Worm (Caenorhabditis elegans) whole organism, late embryonic: ENCODE measurements around the gene srlf-5.

Source experiments
- K02D7.2 ChIP-seq: sonication (generic microtip); optimal IDR thresholded peaks from 2 replicates; lab custom pipeline; 2017; ENCODE audit warnings: mild to moderate bottlenecking, missing genetic modification characterization, missing compliant biosample characterization
- Y22D7AL.16 ChIP-seq: sonication (generic microtip); optimal IDR thresholded peaks from 2 replicates; lab custom pipeline; 2016; ENCODE audit warnings: missing genetic modification characterization, missing compliant biosample characterization
- ceh-14 ChIP-seq: sonication (generic microtip); optimal IDR thresholded peaks from 2 replicates; lab custom pipeline; 2016; ENCODE audit warnings: missing genotype, missing genetic modification characterization, missing compliant biosample characterization
- ceh-18 ChIP-seq: sonication (generic microtip); optimal IDR thresholded peaks from 2 replicates; lab custom pipeline; 2016; ENCODE audit warnings: missing genetic modification characterization, missing compliant biosample characterization
- ceh-2 ChIP-seq: sonication (generic microtip); optimal IDR thresholded peaks from 2 replicates; lab custom pipeline; 2016; ENCODE audit warnings: missing genotype, missing genetic modification characterization, missing compliant biosample characterization
- ceh-22 ChIP-seq: sonication (generic microtip); optimal IDR thresholded peaks from 2 replicates; lab custom pipeline; 2017; ENCODE audit warnings: missing biosample characterization, missing genetic modification characterization
- ceh-24 ChIP-seq: sonication (generic microtip); optimal IDR thresholded peaks from 2 replicates; lab custom pipeline; 2016; ENCODE audit warnings: mild to moderate bottlenecking, missing genetic modification characterization, missing compliant biosample characterization
- ceh-31 ChIP-seq: sonication (generic microtip); optimal IDR thresholded peaks from 2 replicates; lab custom pipeline; 2016; ENCODE audit warnings: missing genetic modification characterization, missing compliant biosample characterization
- ceh-45 ChIP-seq: fragments of 200-800 bp; sonication (Bioruptor generic); IDR thresholded peaks from 2 replicates; pipeline ENCODE4 v1.3.6; 2022; ENCODE audit warnings: missing genetic modification reagents, missing genetic modification characterization, missing compliant biosample characterization
- ceh-48 ChIP-seq: sonication (generic microtip); optimal IDR thresholded peaks from 2 replicates; lab custom pipeline; 2016; ENCODE audit warnings: missing genetic modification characterization, inconsistent platforms, missing compliant biosample characterization
- dmd-4 ChIP-seq: sonication (generic microtip); optimal IDR thresholded peaks from 2 replicates; lab custom pipeline; 2016; ENCODE audit warnings: borderline replicate concordance, missing genetic modification characterization, missing compliant biosample characterization
- elt-2 ChIP-seq: sonication (generic microtip); optimal IDR thresholded peaks from 2 replicates; lab custom pipeline; 2016; ENCODE audit warnings: missing genetic modification reagents, missing genetic modification characterization, missing compliant biosample characterization
- fax-1 ChIP-seq: sonication (generic microtip); optimal IDR thresholded peaks from 2 replicates; lab custom pipeline; 2016; ENCODE audit warnings: missing genotype, missing genetic modification characterization, missing compliant biosample characterization
- fkh-10 ChIP-seq: fragments of 150-350 bp; optimal IDR thresholded peaks from 2 replicates; lab custom pipeline; 2014; ENCODE audit warnings: missing biosample characterization, missing genetic modification reagents, missing genetic modification characterization
- gmeb-2 ChIP-seq: sonication (generic microtip); optimal IDR thresholded peaks from 2 replicates; lab custom pipeline; 2016; ENCODE audit warnings: missing genetic modification characterization, inconsistent platforms, missing compliant biosample characterization
- hlh-13 ChIP-seq: fragments of 200-800 bp; sonication (Bioruptor generic); optimal IDR thresholded peaks from 2 replicates; lab custom pipeline; 2018; ENCODE audit warnings: mild to moderate bottlenecking, missing genetic modification characterization, missing compliant biosample characterization
- lin-11 ChIP-seq: fragments of 200-800 bp; sonication (Bioruptor generic); optimal IDR thresholded peaks from 2 replicates; lab custom pipeline; 2018; ENCODE audit warnings: mild to moderate bottlenecking, missing genetic modification characterization, missing compliant biosample characterization
- mec-3 ChIP-seq: sonication (generic microtip); optimal IDR thresholded peaks from 2 replicates; lab custom pipeline; 2016; ENCODE audit warnings: borderline replicate concordance, missing genetic modification characterization, missing compliant biosample characterization
- npax-4 ChIP-seq: sonication (generic microtip); optimal IDR thresholded peaks from 2 replicates; lab custom pipeline; 2016; ENCODE audit warnings: missing genetic modification characterization, missing compliant biosample characterization
- odd-2 ChIP-seq: sonication (generic microtip); optimal IDR thresholded peaks from 2 replicates; lab custom pipeline; 2017; ENCODE audit warnings: antibody characterized with exemption, mild to moderate bottlenecking, missing genetic modification characterization, missing compliant biosample characterization
- pag-3 ChIP-seq: sonication (generic microtip); optimal IDR thresholded peaks from 2 replicates; lab custom pipeline; 2016; ENCODE audit warnings: missing compliant biosample characterization, missing genetic modification characterization, borderline replicate concordance
- pat-9 ChIP-seq: fragments of 200-800 bp; sonication (Bioruptor generic); optimal IDR thresholded peaks from 2 replicates; lab custom pipeline; 2018; ENCODE audit warnings: mild to moderate bottlenecking, missing genetic modification characterization, moderate library complexity, missing compliant biosample characterization
- pax-1 ChIP-seq: fragments of 150-350 bp; optimal IDR thresholded peaks from 2 replicates; lab custom pipeline; 2014; ENCODE audit warnings: missing biosample characterization, missing genetic modification characterization
- pha-4 ChIP-seq: fragments of 150-350 bp; optimal IDR thresholded peaks from 2 replicates; lab custom pipeline; 2018; ENCODE audit warnings: missing biosample characterization, missing genetic modification reagents, missing genetic modification characterization
- pros-1 ChIP-seq: fragments of 150-350 bp; optimal IDR thresholded peaks from 2 replicates; lab custom pipeline; 2014; ENCODE audit warnings: missing biosample characterization, missing genetic modification reagents, missing genetic modification characterization
- sox-2 ChIP-seq: fragments of 200-800 bp; sonication (Bioruptor generic); IDR thresholded peaks from 2 replicates; pipeline ENCODE4 v1.3.6; 2022; ENCODE audit warnings: missing genetic modification reagents, missing genetic modification characterization, missing compliant biosample characterization
- sox-4 ChIP-seq: sonication (generic microtip); optimal IDR thresholded peaks from 2 replicates; lab custom pipeline; 2017; ENCODE audit warnings: mild to moderate bottlenecking, missing genetic modification characterization, inconsistent platforms, missing compliant biosample characterization
- tbx-2 ChIP-seq: sonication (generic microtip); optimal IDR thresholded peaks from 2 replicates; lab custom pipeline; 2016; ENCODE audit warnings: missing genetic modification characterization, missing compliant biosample characterization
- tbx-7 ChIP-seq: sonication (generic microtip); optimal IDR thresholded peaks from 2 replicates; lab custom pipeline; 2016; ENCODE audit warnings: missing genotype, missing genetic modification characterization, missing compliant biosample characterization
- unc-3 ChIP-seq, 2 experiments: fragments of 200-800 bp in 1 of 2; sonication (Bioruptor generic) in 1 of 2; sonication (generic microtip) in 1 of 2; conservative IDR thresholded peaks in 1 of 2; optimal IDR thresholded peaks in 1 of 2; 2 replicates each; pipeline versions ENCODE4 v1.3.6 to Lab custom; 2016 to 2022; ENCODE audit warnings: missing compliant biosample characterization in 2 of 2, missing genetic modification characterization in 2 of 2, missing genetic modification reagents in 1 of 2
- unc-42 ChIP-seq: sonication (generic microtip); optimal IDR thresholded peaks from 2 replicates; lab custom pipeline; 2016; ENCODE audit warnings: missing genotype, missing genetic modification characterization, missing compliant biosample characterization
- unc-55 ChIP-seq: sonication (generic microtip); optimal IDR thresholded peaks from 2 replicates; lab custom pipeline; 2017; ENCODE audit warnings: missing biosample characterization, missing genetic modification reagents, missing genetic modification characterization
- unc-86 ChIP-seq: sonication (generic microtip); optimal IDR thresholded peaks from 2 replicates; lab custom pipeline; 2016; ENCODE audit warnings: missing genetic modification characterization, missing compliant biosample characterization
- ztf-16 ChIP-seq: sonication (generic microtip); optimal IDR thresholded peaks from 2 replicates; lab custom pipeline; 2017; ENCODE audit warnings: missing genetic modification characterization, missing compliant biosample characterization

The srlf-5 gene

ce11 chrIV:12914532-12915019 lies 12.0 kb downstream of the srlf-5 start, which contains the start of gene irg-6:
Gene irg-6 (minus strand): TSS chrIV:12914969.
- TF ChIP-seq odd-2 (tag; lab: Kevin White, UChicago): no peak
- no peak for TF ChIP-seq mec-3 (tag; lab: Kevin White, UChicago)
- TF ChIP-seq unc-55 (GFP tag; lab: Kevin White, UChicago): no peak

- no peak for TF ChIP-seq ceh-14
- peak; percentile 39 for TF ChIP-seq elt-2 (tag; lab: Kevin White, UChicago)
Measured at ce11 chrIV:12911990-12912389, 14.5 kb downstream of the srlf-5 start, which contains the start of gene K08D8.5. Gene K08D8.5 (minus strand): TSS chrIV:12912129.

ce11 chrIV:12909871-12910270 lies 16.7 kb downstream of the srlf-5 start, which contains the start of gene K08D8.4:
Gene K08D8.4 (minus strand): TSS chrIV:12909998.
- TF ChIP-seq hlh-13 (GFP tag; lab: Kevin White, UChicago) (no peak), elt-2 (tag; lab: Kevin White, UChicago) (peak; percentile 15)

ce11 chrIV:12906529-12906928 lies 20.0 kb downstream of the srlf-5 start, which contains the start of gene K08D8.3:
Gene K08D8.3 (minus strand): TSS chrIV:12906659.
- TF ChIP-seq ztf-16 (tag; lab: Kevin White, UChicago) (no peak), gmeb-2 (tag; lab: Kevin White, UChicago) (no peak), pax-1 (no peak), unc-55 (GFP tag; lab: Kevin White, UChicago) (no peak), ceh-2 (tag; lab: Kevin White, UChicago) (no peak), npax-4 (no peak), K02D7.2 (tag; lab: Kevin White, UChicago) (no peak), tbx-2 (no peak), ceh-18 (tag; lab: Kevin White, UChicago) (no peak), ceh-48 (no peak), unc-86 (no peak), ceh-45 (no peak), pag-3 (tag; lab: Kevin White, UChicago) (no peak), Y22D7AL.16 (tag; lab: Kevin White, UChicago) (no peak), unc-3 (GFP tag; conservative IDR thresholded peaks at IDR 0.05; lab: Robert Waterston, UW) (no peak), unc-3 (tag; optimal IDR thresholded peaks at IDR 0.05; lab: Kevin White, UChicago) (no peak), pat-9 (no peak)
- TF ChIP-seq, all 69 proteins: peak for 0

ce11 chrIV:12903687-12904086 lies 22.9 kb downstream of the srlf-5 start:
- TF ChIP-seq pax-1: no peak
- no peak for TF ChIP-seq fkh-10 (GFP tag; lab: Kevin White, UChicago)
- TF ChIP-seq ceh-22 (tag; lab: Kevin White, UChicago): no peak
- TF ChIP-seq ceh-24 (tag; lab: Kevin White, UChicago): no peak
- TF ChIP-seq ceh-31 (tag; lab: Kevin White, UChicago): no peak
- no peak for TF ChIP-seq ceh-14
- TF ChIP-seq npax-4: no peak
- no peak for TF ChIP-seq sox-2 (GFP tag; lab: Robert Waterston, UW)
- TF ChIP-seq pros-1 (tag; lab: Kevin White, UChicago): no peak
- TF ChIP-seq pha-4 (tag; lab: Kevin White, UChicago): no peak
- no peak for TF ChIP-seq lin-11
- no peak for TF ChIP-seq fax-1 (tag; lab: Kevin White, UChicago)
- TF ChIP-seq tbx-7 (tag; lab: Kevin White, UChicago): no peak
- TF ChIP-seq ztf-16 (tag; lab: Kevin White, UChicago): no peak
- no peak for TF ChIP-seq dmd-4
- TF ChIP-seq sox-4 (tag; lab: Kevin White, UChicago): no peak
- TF ChIP-seq unc-42 (tag; lab: Kevin White, UChicago): no peak
- TF ChIP-seq pag-3 (tag; lab: Kevin White, UChicago): no peak
- TF ChIP-seq ceh-2 (tag; lab: Kevin White, UChicago): no peak
